Fruit fly (Drosophila melanogaster) whole organism, prepupa: ENCODE measurements around the gene CG15201.

Experiments
- CG15336 ChIP-seq: fragments of 200-800 bp; sonication (Bioruptor generic); IDR thresholded peaks from 2 replicates; pipeline ENCODE4 v1.3.6; 2022; ENCODE audit warnings: missing biosample characterization, missing genetic modification characterization
- CG1621 ChIP-seq: fragments of 200-800 bp; sonication (Bioruptor generic); optimal IDR thresholded peaks from 3 replicates; lab custom pipeline; 2018; ENCODE audit warnings: missing biosample characterization, mild to moderate bottlenecking, missing genetic modification characterization
- CG3032 ChIP-seq: fragments of 200-800 bp; optimal IDR thresholded peaks from 2 replicates; lab custom pipeline; 2019; ENCODE audit warnings: missing biosample characterization, mild to moderate bottlenecking, missing genetic modification characterization, moderate library complexity
- CG3919 ChIP-seq: fragments of 200-800 bp; sonication (Bioruptor generic); optimal IDR thresholded peaks from 3 replicates; lab custom pipeline; 2016; ENCODE audit warnings: missing biosample characterization, missing genetic modification characterization
- CG6276 ChIP-seq: fragments of 200-800 bp; sonication (Bioruptor generic); optimal IDR thresholded peaks from 2 replicates; lab custom pipeline; 2017; ENCODE audit warnings: missing biosample characterization, mild to moderate bottlenecking, missing genetic modification characterization
- Ets96B ChIP-seq: fragments of 200-800 bp; optimal IDR thresholded peaks from 2 replicates; lab custom pipeline; 2019; ENCODE audit warnings: missing biosample characterization, mild to moderate bottlenecking, missing genetic modification characterization, moderate library complexity
- Gug ChIP-seq: fragments of 200-800 bp; sonication (Bioruptor generic); IDR thresholded peaks from 2 replicates; pipeline ENCODE4 v1.3.6; 2022; ENCODE audit warnings: missing biosample characterization, missing genetic modification characterization
- Lpt ChIP-seq: fragments of 200-800 bp; sonication (Bioruptor generic); optimal IDR thresholded peaks from 3 replicates; lab custom pipeline; 2016; ENCODE audit warnings: missing biosample characterization, missing genetic modification characterization
- OdsH ChIP-seq: fragments of 200-800 bp; sonication (Bioruptor generic); optimal IDR thresholded peaks from 3 replicates; lab custom pipeline; 2016; ENCODE audit warnings: missing biosample characterization, missing genetic modification characterization
- Smox ChIP-seq: fragments of 200-800 bp; sonication (Bioruptor generic); optimal IDR thresholded peaks from 3 replicates; lab custom pipeline; 2016; ENCODE audit warnings: missing biosample characterization, missing genetic modification characterization
- Sox15 ChIP-seq: fragments of 200-800 bp; sonication (Bioruptor generic); optimal IDR thresholded peaks from 3 replicates; lab custom pipeline; 2016; ENCODE audit warnings: missing biosample characterization, missing genetic modification characterization
- salr ChIP-seq, 2 experiments: fragments of 200-800 bp; sonication (Bioruptor generic); optimal IDR thresholded peaks; 3 replicates each; lab custom pipeline; 2016 to 2018; ENCODE audit warnings: missing biosample characterization in 2 of 2, missing genetic modification characterization in 2 of 2, mild to moderate bottlenecking in 1 of 2
- topi ChIP-seq: fragments of 200-800 bp; sonication (Bioruptor generic); optimal IDR thresholded peaks from 3 replicates; lab custom pipeline; 2016; ENCODE audit warnings: missing biosample characterization, missing genetic modification characterization

dm6 chrX:11148272-11148835, 4.4 kb downstream of the CG15201 start, which contains the start of gene Ran:
- TF ChIP-seq Ets96B (tag; lab: Kevin White, UChicago), result no peak
- TF ChIP-seq CG1621, result no peak
- TF ChIP-seq Sox15, result no peak
- no peak for TF ChIP-seq Smox (GFP tag; lab: Kevin White, UChicago)
- TF ChIP-seq CG3919 (GFP tag; lab: Kevin White, UChicago), result no peak
- no peak for TF ChIP-seq salr (GFP tag; optimal IDR thresholded peaks at IDR 0.05; lab: Kevin White, UChicago)
- no peak for TF ChIP-seq CG6276
- no peak for TF ChIP-seq CG3032 (tag; lab: Kevin White, UChicago)
- TF ChIP-seq OdsH (GFP tag; lab: Kevin White, UChicago), result no peak
- TF ChIP-seq topi (GFP tag; lab: Kevin White, UChicago), result no peak
- TF ChIP-seq CG15336 (GFP tag; lab: Robert Waterston, UW), result no peak
- TF ChIP-seq Gug, result no peak
- TF ChIP-seq Lpt (GFP tag; lab: Kevin White, UChicago), result no peak
